Worm (Caenorhabditis elegans) whole organism, L3 larva: ENCODE measurements around the gene Y59A8B.8.

Experiments used
- ceh-82 ChIP-seq: fragments of 150-350 bp; optimal IDR thresholded peaks from 2 replicates; lab custom pipeline; 2014; ENCODE audit warnings: missing biosample characterization, missing genetic modification characterization
- jun-1 ChIP-seq: fragments of 150-350 bp; optimal IDR thresholded peaks from 2 replicates; lab custom pipeline; 2014; ENCODE audit warnings: missing biosample characterization, missing genetic modification reagents, missing genetic modification characterization
- nfya-1 ChIP-seq: sonication (generic microtip); optimal IDR thresholded peaks from 2 replicates; lab custom pipeline; 2017; ENCODE audit warnings: missing genetic modification characterization, mild to moderate bottlenecking, missing compliant biosample characterization, antibody characterized with exemption, moderate library complexity; ENCODE audit not compliant: insufficient read depth
- nhr-23 ChIP-seq: fragments of 150-350 bp; optimal IDR thresholded peaks from 2 replicates; lab custom pipeline; 2014; ENCODE audit warnings: missing biosample characterization, missing genetic modification reagents, missing genetic modification characterization
- pha-4 ChIP-seq: fragments of 150-350 bp; optimal IDR thresholded peaks from 2 replicates; lab custom pipeline; 2014; ENCODE audit warnings: missing biosample characterization, missing genetic modification reagents, missing genetic modification characterization
- pqm-1 ChIP-seq: fragments of 150-350 bp; optimal IDR thresholded peaks from 2 replicates; lab custom pipeline; 2017; ENCODE audit warnings: missing biosample characterization, missing genetic modification characterization, inconsistent platforms
- unc-39 ChIP-seq: sonication (generic microtip); optimal IDR thresholded peaks from 4 replicates; lab custom pipeline; 2017; ENCODE audit warnings: missing biosample characterization, missing genetic modification characterization

- TF ChIP-seq ceh-82 (tag; lab: Kevin White, UChicago) (no peak), jun-1 (no peak), nhr-23 (no peak), nfya-1 (tag; lab: Kevin White, UChicago) (no peak), pha-4 (no peak), unc-39 (tag; lab: Kevin White, UChicago) (no peak), pqm-1 (tag; lab: Kevin White, UChicago) (no peak)
These were observed 43.3 kb upstream of the Y59A8B.8 start for ce11 chrV:18109449-18109848.
